Worm (Caenorhabditis elegans): ENCODE results near the gene ZK596.2.

- TF ChIP-seq aly-2 (tag; optimal IDR thresholded peaks at IDR 0.05) (no peak), unc-130 (tag; optimal IDR thresholded peaks at IDR 0.05) (no peak), elt-2 (tag; optimal IDR thresholded peaks at IDR 0.05) (no peak), unc-62 (GFP tag; optimal IDR thresholded peaks at IDR 0.05) (no peak), nhr-11 (tag; optimal IDR thresholded peaks at IDR 0.05) (no peak), irx-1 (tag; optimal IDR thresholded peaks at IDR 0.05) (no peak), zag-1 (tag; optimal IDR thresholded peaks at IDR 0.05) (no peak), fkh-10 (GFP tag; optimal IDR thresholded peaks at IDR 0.05) (no peak), ama-1 (optimal IDR thresholded peaks at IDR 0.05) (no peak), pqm-1 (tag; optimal IDR thresholded peaks at IDR 0.05) (no peak), lin-15B (tag; optimal IDR thresholded peaks at IDR 0.05) (no peak), lin-13 (GFP tag; optimal IDR thresholded peaks at IDR 0.05) (no peak), zip-4 (GFP tag; optimal IDR thresholded peaks at IDR 0.05) (no peak)
Measured at ce11 chrIV:10950363-10951214, 41.5 kb upstream of the ZK596.2 start.
